Worm (Caenorhabditis elegans) whole organism, dauer: ENCODE results near the gene F37A4.2.

Experiments used
- unc-62 ChIP-seq: sonication (generic microtip); optimal IDR thresholded peaks from 2 replicates; lab custom pipeline; 2017; ENCODE audit warnings: missing biosample characterization, missing genetic modification reagents, missing genetic modification characterization

The F37A4.2 gene

DNA sequence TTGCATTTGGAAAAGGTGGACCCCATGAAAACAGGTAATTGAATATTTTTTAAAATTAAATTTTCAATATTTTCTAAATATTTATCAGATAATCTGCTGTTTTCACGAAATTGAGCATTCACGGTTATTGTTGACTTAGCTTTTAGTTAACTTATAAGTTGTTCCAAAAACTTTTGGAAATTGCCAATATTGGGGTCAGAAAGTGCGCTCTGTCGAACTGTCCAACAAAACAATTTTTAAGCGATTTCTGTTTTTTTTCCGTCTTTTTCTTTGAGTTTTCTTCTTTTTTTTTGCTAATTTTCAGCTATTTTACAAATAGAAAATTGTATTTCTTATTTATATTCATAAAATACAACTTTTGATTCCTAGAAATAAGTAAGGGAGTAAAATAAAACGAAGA lies 9.0 kb downstream of the F37A4.2 start:
- TF ChIP-seq unc-62 = no peak

DNA sequence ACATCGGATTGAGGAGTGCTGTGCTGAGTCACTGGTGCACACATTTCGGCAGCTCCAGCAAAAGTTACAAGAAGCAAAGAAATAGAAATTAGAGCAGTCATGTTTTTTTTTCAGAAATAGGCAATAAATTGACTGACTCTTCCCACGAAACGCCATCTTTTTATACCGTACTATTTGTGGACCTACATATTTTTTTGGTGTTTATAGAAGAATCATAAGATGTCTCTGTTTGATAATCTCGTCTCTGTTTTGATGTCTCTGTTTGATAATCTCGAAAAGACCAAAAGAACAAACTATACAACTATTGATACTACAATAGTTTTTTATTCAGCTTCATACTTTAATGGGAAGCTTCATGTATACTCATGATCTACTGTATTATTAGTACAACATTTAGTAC lies 12.2 kb downstream of the F37A4.2 start, which contains the start of gene Y102E9.3:
TSS of gene Y102E9.3 (minus strand) at position 101 of the 400 bp plus-strand sequence.
- TF ChIP-seq unc-62 = no peak

DNA sequence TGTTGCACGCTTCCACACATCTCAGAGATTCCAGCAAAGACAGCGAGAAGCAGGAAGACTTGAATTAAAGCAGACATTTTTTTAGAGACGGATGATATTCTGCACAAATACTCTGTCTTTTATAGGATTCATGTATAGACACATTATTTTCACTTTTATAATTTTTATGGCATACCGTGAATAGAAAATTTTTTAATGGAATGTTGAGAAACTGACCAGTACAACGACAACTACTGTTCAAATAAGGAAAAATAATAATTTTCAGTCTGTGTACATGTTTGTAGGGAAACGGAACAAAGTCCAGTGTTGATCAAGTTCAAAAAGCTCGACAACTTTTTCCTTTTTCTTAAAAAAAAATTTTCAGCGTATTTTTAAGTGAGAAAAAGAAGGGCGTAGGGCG lies 14.3 kb downstream of the F37A4.2 start, which contains the start of gene Y102E9.6:
TSS of gene Y102E9.6 (minus strand) at position 101 of the 400 bp plus-strand sequence.
- no peak for TF ChIP-seq unc-62

DNA sequence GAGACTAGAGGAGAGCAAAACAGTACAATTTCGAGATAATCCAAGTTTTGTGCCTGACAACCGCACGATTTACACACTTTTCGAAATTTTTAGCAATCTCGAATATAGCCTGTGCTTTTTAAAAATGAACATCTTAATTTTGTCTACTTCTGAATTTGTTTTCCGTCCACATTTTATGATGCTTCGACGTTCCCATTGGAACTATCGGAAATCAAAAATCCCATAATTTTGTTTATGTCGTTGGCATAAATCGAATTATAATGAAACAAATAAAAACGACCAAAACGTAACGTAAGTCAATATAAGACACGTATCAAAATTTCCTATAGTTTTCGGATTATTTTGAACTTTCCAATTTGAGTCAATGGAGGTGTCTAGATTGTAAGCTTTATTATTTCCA lies 14.7 kb downstream of the F37A4.2 start, which contains the start of gene K07E12.2:
TSS of gene K07E12.2 (plus strand) at position 301 of the 400 bp plus-strand sequence.
- TF ChIP-seq unc-62 = no peak

DNA sequence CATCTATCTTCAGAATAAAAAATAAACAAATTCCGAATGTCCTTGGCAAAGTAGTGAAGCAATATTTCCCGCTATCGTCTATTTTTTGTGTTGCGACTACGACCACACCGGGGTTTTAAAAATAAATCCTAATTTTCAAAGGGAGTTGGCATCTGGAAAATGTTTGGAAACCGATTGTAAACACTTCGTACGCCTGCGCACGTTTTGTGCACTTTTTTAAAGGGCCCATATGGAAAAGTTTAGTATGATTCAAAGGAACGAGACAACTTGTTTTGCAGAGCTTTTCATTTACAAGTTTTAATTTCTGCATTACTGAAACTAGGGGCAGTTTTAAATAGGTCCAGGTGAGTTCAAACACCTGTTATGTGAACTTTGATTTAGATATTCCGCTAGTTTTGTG lies 17.8 kb downstream of the F37A4.2 start:
- no peak for TF ChIP-seq unc-62

ce11 chrIII:6742597-6742996 lies 20.3 kb downstream of the F37A4.2 start:
- TF ChIP-seq unc-62 = no peak

ce11 chrIII:6746008-6746407 lies 23.8 kb downstream of the F37A4.2 start, which contains the start of gene dig-1:
Gene dig-1 (plus strand): TSS chrIII:6746308.
- TF ChIP-seq unc-62 = no peak

ce11 chrIII:6746668-6747067 lies 24.4 kb downstream of the F37A4.2 start:
- no peak for TF ChIP-seq unc-62

DNA sequence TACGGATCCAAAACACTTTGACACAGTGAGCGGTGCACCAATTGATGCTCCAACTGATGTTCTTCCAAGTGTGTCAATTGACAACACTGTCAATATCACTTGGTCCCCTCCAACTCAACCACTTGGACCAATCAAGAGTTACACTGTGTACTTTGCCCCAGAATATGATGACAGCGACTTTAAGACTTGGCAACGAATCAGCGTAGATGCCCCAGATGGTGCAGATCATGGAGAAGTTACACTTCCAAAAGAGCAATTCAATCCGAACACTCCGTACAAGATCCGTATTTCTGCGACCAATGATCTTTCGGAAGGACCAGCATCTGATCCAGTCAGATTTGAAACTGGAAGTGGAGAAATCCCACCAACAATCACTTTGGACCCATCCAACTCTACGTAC lies 30.4 kb downstream of the F37A4.2 start:
- TF ChIP-seq unc-62 = no peak

ce11 chrIII:6756769-6757168 lies 34.5 kb downstream of the F37A4.2 start:
- no peak for TF ChIP-seq unc-62
